Worm (Caenorhabditis elegans): ENCODE results near the gene neg-1.

Gene neg-1

DNA sequence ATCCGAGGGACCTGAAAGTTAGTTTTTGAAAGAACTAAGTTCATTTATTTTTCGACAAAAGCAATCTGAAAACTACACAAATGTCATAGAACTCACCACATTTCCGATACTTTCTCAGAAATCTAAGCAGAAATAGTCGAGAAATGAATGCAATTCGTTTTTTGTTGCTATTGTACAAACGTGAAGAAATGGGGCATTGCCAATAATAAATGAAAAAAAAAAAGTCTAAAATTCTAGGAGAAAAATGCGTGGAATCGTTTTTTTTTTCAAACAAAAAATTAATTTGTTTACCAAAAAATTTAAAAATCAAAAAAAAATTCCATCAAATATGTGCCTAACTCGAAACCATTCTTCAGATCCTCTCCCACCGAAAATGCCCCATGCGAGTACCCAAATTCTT, 37.0 kb upstream of the neg-1 start, which contains the start of gene Y47D7A.17 (continued):
- TF ChIP-seq F39B2.1 (GFP tag; IDR thresholded peaks at IDR 0.05), result no peak
- no peak for TF ChIP-seq unc-130 (GFP tag; optimal IDR thresholded peaks at IDR 0.05)
- TF ChIP-seq lin-40 (tag; optimal IDR thresholded peaks at IDR 0.05), result no peak
- TF ChIP-seq nhr-27 (tag; optimal IDR thresholded peaks at IDR 0.05), result no peak
- no peak for TF ChIP-seq ekl-4 (GFP tag; IDR thresholded peaks at IDR 0.05)
- TF ChIP-seq C17E4.6 (GFP tag; IDR thresholded peaks at IDR 0.05), result no peak
- no peak for TF ChIP-seq Y95B8A.8 (GFP tag; IDR thresholded peaks at IDR 0.05)

DNA sequence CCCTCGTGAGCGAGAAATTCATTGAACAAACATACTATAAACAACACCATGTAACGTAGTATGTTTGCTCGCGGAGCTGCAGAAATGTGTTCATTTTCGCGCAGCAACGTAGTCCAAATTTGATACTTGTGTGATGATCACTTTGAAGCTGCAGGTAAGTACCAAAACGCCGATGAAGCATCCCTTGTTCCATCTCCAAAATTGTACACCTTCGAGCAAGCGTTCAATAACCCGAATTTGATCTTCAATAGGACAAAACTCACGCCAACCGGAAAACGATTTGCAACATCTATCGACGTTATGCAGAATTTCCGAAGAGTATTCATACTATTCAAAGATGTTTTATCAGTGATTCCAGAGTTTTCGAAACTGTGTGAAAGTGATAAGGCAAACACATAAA, 36.0 kb upstream of the neg-1 start, which contains the start of gene Y47D7A.3:
TSS of gene Y47D7A.3 (plus strand) at position 301 of the 400 bp plus-strand sequence.
- no peak for TF ChIP-seq efl-1 (GFP tag; optimal IDR thresholded peaks at IDR 0.05)
- no peak for TF ChIP-seq ZK185.1 (tag; optimal IDR thresholded peaks at IDR 0.05; ENCODE audit: poor library complexity, severe bottlenecking)
- TF ChIP-seq ceh-91 (GFP tag; IDR thresholded peaks at IDR 0.05), result no peak
- TF ChIP-seq athp-1 (tag; optimal IDR thresholded peaks at IDR 0.05), result no peak
- no peak for TF ChIP-seq him-1 (tag; optimal IDR thresholded peaks at IDR 0.05)
- no peak for TF ChIP-seq ztf-26 (tag; optimal IDR thresholded peaks at IDR 0.05)
- TF ChIP-seq lsy-27 (tag; optimal IDR thresholded peaks at IDR 0.05; ENCODE audit: borderline replicate concordance, insufficient read depth), result no peak
- TF ChIP-seq madf-6 (GFP tag; IDR thresholded peaks at IDR 0.05), result no peak
- TF ChIP-seq ztf-28 (GFP tag; IDR thresholded peaks at IDR 0.05), result no peak
- TF ChIP-seq ztf-6 (GFP tag; IDR thresholded peaks at IDR 0.05), result no peak

DNA sequence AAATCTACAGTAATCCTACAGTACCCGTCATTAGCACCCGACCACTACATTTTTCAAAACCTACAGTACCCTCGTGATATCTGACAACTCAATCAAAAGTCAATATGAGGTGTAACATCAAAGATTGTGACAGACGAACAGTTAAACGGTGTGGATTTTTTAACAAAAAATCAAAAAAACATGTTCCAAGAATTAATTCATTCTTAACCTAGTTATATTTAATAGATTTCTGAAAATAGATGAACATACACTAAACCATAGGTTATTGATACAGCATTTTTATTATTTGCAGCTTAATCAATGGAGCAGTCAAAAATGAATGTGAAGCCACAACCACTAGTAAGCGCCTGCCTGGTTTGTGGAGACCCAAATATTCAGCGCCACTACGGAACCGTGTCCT, 32.8 kb upstream of the neg-1 start, which contains the start of gene nhr-118:
TSS of gene nhr-118 (plus strand) at position 301 of the 400 bp plus-strand sequence.
- no peak for TF ChIP-seq sdz-38 (tag; optimal IDR thresholded peaks at IDR 0.05)
- no peak for TF ChIP-seq mel-28 (tag; optimal IDR thresholded peaks at IDR 0.05; ENCODE audit: borderline replicate concordance)
- TF ChIP-seq aptf-2 (GFP tag; conservative IDR thresholded peaks at IDR 0.05), result no peak
- no peak for TF ChIP-seq Y67H2A.10 (GFP tag; conservative IDR thresholded peaks at IDR 0.05)
- TF ChIP-seq pbrm-1 (GFP tag; IDR thresholded peaks at IDR 0.05), result no peak
- no peak for TF ChIP-seq attf-6 (GFP tag; IDR thresholded peaks at IDR 0.05)

DNA sequence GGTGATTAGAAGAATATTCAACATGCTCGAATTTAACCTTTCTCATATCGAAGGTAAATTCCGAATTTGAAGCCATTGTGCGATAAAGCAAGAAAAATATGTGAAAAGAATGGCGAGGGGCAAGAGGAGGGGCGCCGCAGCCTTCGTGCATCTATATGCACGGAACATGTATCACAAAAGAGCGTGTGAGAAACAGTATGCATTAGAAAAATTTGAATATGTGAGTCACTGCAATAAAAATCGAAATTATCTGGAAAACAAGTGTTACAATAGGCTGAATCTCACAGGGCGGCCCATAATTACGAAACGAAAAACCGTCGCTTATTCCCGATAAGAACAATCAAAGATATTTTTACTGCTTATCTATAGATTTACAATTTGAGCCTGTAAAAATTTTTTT, 27.2 kb upstream of the neg-1 start, which contains the start of gene F13A2.5:
TSS of gene F13A2.5 (minus strand) at position 101 of the 400 bp plus-strand sequence.
- TF ChIP-seq nhr-179 (tag; optimal IDR thresholded peaks at IDR 0.05), result no peak
- no peak for TF ChIP-seq mxl-1 (tag; optimal IDR thresholded peaks at IDR 0.05)
- TF ChIP-seq xnd-1 (tag; optimal IDR thresholded peaks at IDR 0.05), result no peak
- TF ChIP-seq attf-3 (GFP tag; conservative IDR thresholded peaks at IDR 0.05), result no peak
- no peak for TF ChIP-seq gei-17 (GFP tag; optimal IDR thresholded peaks at IDR 0.05)
- no peak for TF ChIP-seq T26A5.8 (tag; optimal IDR thresholded peaks at IDR 0.05)
- TF ChIP-seq madf-10 (tag; optimal IDR thresholded peaks at IDR 0.05), result no peak
- TF ChIP-seq egl-18 (GFP tag; IDR thresholded peaks at IDR 0.05), result no peak
- no peak for TF ChIP-seq hrde-1 (tag; optimal IDR thresholded peaks at IDR 0.05; ENCODE audit: borderline replicate concordance)
- TF ChIP-seq lsl-1 (GFP tag; optimal IDR thresholded peaks at IDR 0.05), result no peak
- no peak for TF ChIP-seq ceh-100 (GFP tag; IDR thresholded peaks at IDR 0.05)
- TF ChIP-seq ZK185.1 (tag; optimal IDR thresholded peaks at IDR 0.05; ENCODE audit: poor library complexity, severe bottlenecking), result no peak
- no peak for TF ChIP-seq dpl-1 (GFP tag; optimal IDR thresholded peaks at IDR 0.05)
- no peak for TF ChIP-seq mes-4 (tag; optimal IDR thresholded peaks at IDR 0.05)
- TF ChIP-seq mel-28 (tag; optimal IDR thresholded peaks at IDR 0.05; ENCODE audit: borderline replicate concordance), result no peak
- TF ChIP-seq egrh-3 (GFP tag; IDR thresholded peaks at IDR 0.05), result no peak
- TF ChIP-seq chd-7 (tag; optimal IDR thresholded peaks at IDR 0.05), result no peak

Data from whole organism, young adult.